Fruit fly (Drosophila melanogaster) whole organism, embryonic: ENCODE measurements around the gene CG15473.
A peak's percentile ranks its signal among the peaks of the same experiment; 100 is the strongest.

ENCODE experiments used
- Aef1 ChIP-seq: fragments of 200-800 bp; sonication (Bioruptor generic); IDR thresholded peaks from 3 replicates; pipeline ENCODE4 v1.3.6; 2022; ENCODE audit warnings: missing biosample characterization, missing genetic modification characterization
- B-H1 ChIP-seq: fragments of 200-800 bp; sonication (Bioruptor generic); IDR thresholded peaks from 3 replicates; pipeline ENCODE4 v1.3.6; 2022; ENCODE audit warnings: missing biosample characterization, missing genetic modification characterization
- CG10431 ChIP-seq: fragments of 200-800 bp; sonication (Bioruptor generic); optimal IDR thresholded peaks from 3 replicates; lab custom pipeline; 2018; ENCODE audit warnings: missing biosample characterization, mild to moderate bottlenecking, missing genetic modification characterization
- CG11085 ChIP-seq: fragments of 200-800 bp; sonication (Bioruptor generic); IDR thresholded peaks from 2 replicates; pipeline ENCODE4 v1.3.6; 2022; ENCODE audit warnings: missing biosample characterization, missing genetic modification characterization
- CG1233 ChIP-seq: fragments of 200-800 bp; sonication (Bioruptor generic); optimal IDR thresholded peaks from 4 replicates; lab custom pipeline; 2018; ENCODE audit warnings: missing biosample characterization, mild to moderate bottlenecking, missing genetic modification characterization
- CG13287 ChIP-seq: fragments of 200-800 bp; sonication (Bioruptor generic); IDR thresholded peaks from 2 replicates; pipeline ENCODE4 v1.3.6; 2022; ENCODE audit warnings: missing biosample characterization, missing genetic modification characterization; ENCODE audit not compliant: partially characterized antibody
- CG17328 ChIP-seq: fragments of 200-800 bp; sonication (Bioruptor generic); IDR thresholded peaks from 2 replicates; pipeline ENCODE4 v1.3.6; 2022; ENCODE audit warnings: missing biosample characterization, missing genetic modification characterization
- CG18599 ChIP-seq: fragments of 200-800 bp; sonication (Bioruptor generic); optimal IDR thresholded peaks from 3 replicates; lab custom pipeline; 2017; ENCODE audit warnings: missing biosample characterization, missing genetic modification characterization, mild to moderate bottlenecking, moderate library complexity, missing genetic modification reagents
- CG3065 ChIP-seq: fragments of 200-800 bp; sonication (Bioruptor generic); optimal IDR thresholded peaks from 2 replicates; lab custom pipeline; 2016; ENCODE audit warnings: missing biosample characterization, missing genetic modification characterization
- CG4282 ChIP-seq: fragments of 200-800 bp; sonication (Bioruptor generic); optimal IDR thresholded peaks from 2 replicates; lab custom pipeline; 2016; ENCODE audit warnings: missing biosample characterization, missing genetic modification characterization
- CG4328 ChIP-seq: fragments of 200-800 bp; sonication (Bioruptor generic); optimal IDR thresholded peaks from 3 replicates; lab custom pipeline; 2017; ENCODE audit warnings: missing biosample characterization, missing genetic modification reagents, missing genetic modification characterization
- CG7357 ChIP-seq: fragments of 200-800 bp; sonication (Bioruptor generic); IDR thresholded peaks from 3 replicates; pipeline ENCODE4 v1.3.6; 2022; ENCODE audit warnings: missing biosample characterization, missing genetic modification characterization
- CG7963 ChIP-seq: fragments of 200-800 bp; sonication (Bioruptor generic); IDR thresholded peaks from 3 replicates; pipeline ENCODE4 v1.3.6; 2022; ENCODE audit warnings: missing biosample characterization, missing genetic modification characterization; ENCODE audit not compliant: partially characterized antibody
- CG8944 ChIP-seq: fragments of 200-800 bp; sonication (Bioruptor generic); optimal IDR thresholded peaks from 3 replicates; lab custom pipeline; 2016; ENCODE audit warnings: missing biosample characterization, missing genetic modification characterization
- CG9797 ChIP-seq: fragments of 200-800 bp; sonication (Bioruptor generic); optimal IDR thresholded peaks from 3 replicates; lab custom pipeline; 2018; ENCODE audit warnings: missing biosample characterization, mild to moderate bottlenecking, missing genetic modification characterization
- Camta ChIP-seq: fragments of 200-800 bp; sonication (Bioruptor generic); optimal IDR thresholded peaks from 2 replicates; lab custom pipeline; 2016; ENCODE audit warnings: missing biosample characterization, missing genetic modification characterization
- CkIIα-i1 ChIP-seq: fragments of 200-800 bp; sonication (Bioruptor generic); IDR thresholded peaks from 2 replicates; pipeline ENCODE4 v1.3.6; 2022; ENCODE audit warnings: missing biosample characterization, missing genetic modification characterization
- CoRest ChIP-seq: fragments of 200-800 bp; sonication (Bioruptor generic); optimal IDR thresholded peaks from 3 replicates; lab custom pipeline; 2018; ENCODE audit warnings: missing biosample characterization, mild to moderate bottlenecking, missing genetic modification characterization, moderate library complexity
- D19A ChIP-seq: fragments of 200-800 bp; optimal IDR thresholded peaks from 3 replicates; lab custom pipeline; 2019; ENCODE audit warnings: missing biosample characterization, mild to moderate bottlenecking, missing genetic modification characterization, moderate library complexity
- Dad ChIP-seq: fragments of 200-800 bp; sonication (Bioruptor generic); optimal IDR thresholded peaks from 3 replicates; lab custom pipeline; 2016; ENCODE audit warnings: missing biosample characterization, missing genetic modification characterization
- Dek ChIP-seq: fragments of 200-800 bp; sonication (Bioruptor generic); optimal IDR thresholded peaks from 3 replicates; lab custom pipeline; 2019; ENCODE audit warnings: missing biosample characterization, mild to moderate bottlenecking, missing genetic modification characterization, moderate library complexity
- Dip3 ChIP-seq: fragments of 200-800 bp; sonication (Bioruptor generic); optimal IDR thresholded peaks from 3 replicates; lab custom pipeline; 2016; ENCODE audit warnings: missing biosample characterization, missing genetic modification characterization
- HLHmδ ChIP-seq: fragments of 200-800 bp; sonication (Bioruptor generic); optimal IDR thresholded peaks from 2 replicates; lab custom pipeline; 2018; ENCODE audit warnings: missing biosample characterization, mild to moderate bottlenecking, missing genetic modification characterization, moderate library complexity
- Hr39 ChIP-seq: fragments of >200 bp; optimal IDR thresholded peaks from 2 replicates; lab custom pipeline; 2017
- MTF-1 ChIP-seq: fragments of 200-800 bp; sonication (Bioruptor generic); optimal IDR thresholded peaks from 2 replicates; lab custom pipeline; 2018; ENCODE audit warnings: missing biosample characterization, mild to moderate bottlenecking, missing genetic modification characterization, borderline replicate concordance
- NC2α ChIP-seq: fragments of 200-800 bp; sonication (Bioruptor generic); optimal IDR thresholded peaks from 2 replicates; lab custom pipeline; 2016; ENCODE audit warnings: missing biosample characterization, missing genetic modification characterization
- Pdp1 ChIP-seq, 2 experiments: fragments of 200-800 bp; sonication (Bioruptor generic); optimal IDR thresholded peaks; 3 replicates each; lab custom pipeline; 2016; ENCODE audit warnings: missing biosample characterization in 2 of 2, missing genetic modification characterization in 2 of 2, mild to moderate bottlenecking in 1 of 2, moderate library complexity in 1 of 2
- Ravus ChIP-seq: fragments of 200-800 bp; sonication (Bioruptor generic); IDR thresholded peaks from 2 replicates; pipeline ENCODE4 v1.3.6; 2022; ENCODE audit warnings: missing biosample characterization, missing genetic modification characterization
- YL-1 ChIP-seq: fragments of 200-800 bp; sonication (Bioruptor generic); optimal IDR thresholded peaks from 3 replicates; lab custom pipeline; 2017; ENCODE audit warnings: missing biosample characterization, mild to moderate bottlenecking, missing genetic modification characterization
- aop ChIP-seq: fragments of 200-800 bp; sonication (Bioruptor generic); IDR thresholded peaks from 2 replicates; pipeline ENCODE4 v1.3.6; 2022; ENCODE audit warnings: missing biosample characterization, missing genetic modification characterization
- bab2 ChIP-seq: fragments of 200-800 bp; sonication (Bioruptor generic); optimal IDR thresholded peaks from 2 replicates; lab custom pipeline; 2016; ENCODE audit warnings: missing biosample characterization, missing genetic modification characterization
- bigmax ChIP-seq: fragments of 200-800 bp; sonication (Bioruptor generic); optimal IDR thresholded peaks from 2 replicates; lab custom pipeline; 2018; ENCODE audit warnings: missing biosample characterization, mild to moderate bottlenecking, missing genetic modification characterization
- caup ChIP-seq: fragments of 200-800 bp; sonication (Bioruptor generic); optimal IDR thresholded peaks from 3 replicates; lab custom pipeline; 2017; ENCODE audit warnings: missing biosample characterization, mild to moderate bottlenecking, missing genetic modification characterization, moderate library complexity; ENCODE audit not compliant: severe bottlenecking
- chinmo ChIP-seq: fragments of 200-800 bp; sonication (Bioruptor generic); IDR thresholded peaks from 4 replicates; pipeline ENCODE4 v1.3.6; 2022; ENCODE audit warnings: missing biosample characterization, missing genetic modification characterization; ENCODE audit not compliant: partially characterized antibody
- ewg ChIP-seq: fragments of 200-800 bp; sonication (Bioruptor generic); optimal IDR thresholded peaks from 3 replicates; lab custom pipeline; 2017; ENCODE audit warnings: mild to moderate bottlenecking, missing biosample characterization, missing genetic modification reagents, missing genetic modification characterization
- fd3F ChIP-seq: fragments of 200-800 bp; sonication (Bioruptor generic); optimal IDR thresholded peaks from 2 replicates; lab custom pipeline; 2018; ENCODE audit warnings: missing biosample characterization, mild to moderate bottlenecking, missing genetic modification characterization, moderate library complexity
- grn ChIP-seq: fragments of 200-800 bp; sonication (Bioruptor generic); optimal IDR thresholded peaks from 3 replicates; lab custom pipeline; 2017; ENCODE audit warnings: missing biosample characterization, missing genetic modification characterization
- lab ChIP-seq: fragments of 200-800 bp; sonication (Bioruptor generic); optimal IDR thresholded peaks from 3 replicates; lab custom pipeline; 2017; ENCODE audit warnings: missing biosample characterization, missing genetic modification characterization, mild to moderate bottlenecking, moderate library complexity, missing genetic modification reagents
- peb ChIP-seq: fragments of 200-800 bp; sonication (Bioruptor generic); IDR thresholded peaks from 2 replicates; pipeline ENCODE4 v1.3.6; 2022; ENCODE audit warnings: missing biosample characterization, missing genetic modification characterization
- pita ChIP-seq: fragments of 200-800 bp; sonication (Bioruptor generic); optimal IDR thresholded peaks from 2 replicates; lab custom pipeline; 2017; ENCODE audit warnings: missing biosample characterization, mild to moderate bottlenecking, missing genetic modification characterization
- psq ChIP-seq: fragments of 200-800 bp; sonication (Bioruptor generic); optimal IDR thresholded peaks from 2 replicates; lab custom pipeline; 2017; ENCODE audit warnings: missing biosample characterization, missing genetic modification characterization
- salm ChIP-seq: fragments of 200-800 bp; sonication (Bioruptor generic); optimal IDR thresholded peaks from 2 replicates; lab custom pipeline; 2018; ENCODE audit warnings: missing biosample characterization, mild to moderate bottlenecking, missing genetic modification characterization
- sens ChIP-seq: fragments of 200-800 bp; sonication (Bioruptor generic); peaks from one replicate; lab custom pipeline; 2016; ENCODE audit warnings: missing biosample characterization, missing genetic modification characterization
- so ChIP-seq: fragments of 200-800 bp; sonication (Bioruptor generic); IDR thresholded peaks from 3 replicates; pipeline ENCODE4 v1.3.6; 2022; ENCODE audit warnings: missing biosample characterization, missing genetic modification characterization
- tio ChIP-seq: fragments of 200-800 bp; sonication (Bioruptor generic); optimal IDR thresholded peaks from 2 replicates; lab custom pipeline; 2017; ENCODE audit warnings: missing biosample characterization, missing genetic modification characterization, inconsistent platforms
- toy ChIP-seq: fragments of 200-800 bp; sonication (Bioruptor generic); IDR thresholded peaks from 2 replicates; pipeline ENCODE4 v1.3.6; 2022; ENCODE audit warnings: missing biosample characterization, missing genetic modification characterization
- trh ChIP-seq: fragments of 200-800 bp; sonication (Bioruptor generic); optimal IDR thresholded peaks from 2 replicates; lab custom pipeline; 2016; ENCODE audit warnings: missing biosample characterization, missing genetic modification characterization
- tup ChIP-seq: fragments of 200-800 bp; sonication (Bioruptor generic); optimal IDR thresholded peaks from 2 replicates; lab custom pipeline; 2016; ENCODE audit warnings: missing biosample characterization, mild to moderate bottlenecking, missing genetic modification characterization, moderate library complexity
- twi ChIP-seq: fragments of 200-800 bp; optimal IDR thresholded peaks from 2 replicates; lab custom pipeline; 2019; ENCODE audit warnings: missing biosample characterization, mild to moderate bottlenecking, missing genetic modification characterization, moderate library complexity
- z ChIP-seq: fragments of 200-800 bp; sonication (Bioruptor generic); IDR thresholded peaks from 3 replicates; pipeline ENCODE4 v1.3.6; 2022; ENCODE audit warnings: missing biosample characterization, missing genetic modification characterization

CG15473 gene

dm6 chrX:4687778-4688399 is 33.6 kb upstream of the CG15473 start, which contains the start of gene ctp (continued):
- peak; percentile 65 for TF ChIP-seq lab (GFP tag; lab: Kevin White, UChicago)
- TF ChIP-seq twi (tag; lab: Kevin White, UChicago) = peak; percentile 21
- TF ChIP-seq D19A (tag; lab: Kevin White, UChicago) = peak; percentile 3
- TF ChIP-seq CG8944 = peak; percentile 38
- no peak for TF ChIP-seq bigmax (GFP tag; lab: Kevin White, UChicago)
- peak; percentile 76 for TF ChIP-seq CG13287 (GFP tag; lab: Robert Waterston, UW)
- no peak for TF ChIP-seq trh (GFP tag; lab: Kevin White, UChicago)
- peak; percentile 64; the same call in 2 of the 3 replicates for TF ChIP-seq CG7963
- no peak for TF ChIP-seq Ravus (GFP tag; lab: Robert Waterston, UW)
- TF ChIP-seq salm (tag; lab: Kevin White, UChicago) = no peak
- TF ChIP-seq Aef1 (GFP tag; lab: Robert Waterston, UW) = no peak
- TF ChIP-seq tio (GFP tag; lab: Kevin White, UChicago) = no peak
- no peak for TF ChIP-seq B-H1 (GFP tag; lab: Robert Waterston, UW)
- TF ChIP-seq so (GFP tag; lab: Robert Waterston, UW) = 0 out of 3 replicates have a peak, but pooled peaks have one; percentile 38
- peak; percentile 51 for TF ChIP-seq CoRest
- TF ChIP-seq CkIIα-i1 (GFP tag; lab: Robert Waterston, UW) = no peak
- TF ChIP-seq z = no peak
- peak; percentile 44 for TF ChIP-seq CG18599
- no peak for TF ChIP-seq peb (GFP tag; lab: Robert Waterston, UW)
- TF ChIP-seq HLHmδ = peak; percentile 28
- peak; percentile 91 for TF ChIP-seq sens (GFP tag; lab: Kevin White, UChicago)
- TF ChIP-seq CG7357 = no peak
- TF ChIP-seq CG3065 (GFP tag; lab: Kevin White, UChicago) = no peak
- no peak for TF ChIP-seq toy (GFP tag; lab: Robert Waterston, UW)
- TF ChIP-seq aop = no peak
- no peak for TF ChIP-seq tup (GFP tag; lab: Kevin White, UChicago)
- no peak for TF ChIP-seq NC2α
- TF ChIP-seq psq = no peak
- no peak for TF ChIP-seq grn (GFP tag; lab: Kevin White, UChicago)
- no peak for TF ChIP-seq Hr39 (lab: Kevin White, UChicago)
- TF ChIP-seq CG4328 = no peak
- TF ChIP-seq CG4282 = peak; percentile 48
- no peak for TF ChIP-seq Dad
- TF ChIP-seq fd3F = peak; percentile 8
- peak; percentile 34 for TF ChIP-seq MTF-1 (GFP tag; lab: Kevin White, UChicago)
- peak; percentile 9 for TF ChIP-seq CG10431 (GFP tag; lab: Kevin White, UChicago)
- no peak for TF ChIP-seq Dip3 (GFP tag; lab: Kevin White, UChicago)
- TF ChIP-seq Dek (tag; lab: Kevin White, UChicago) = no peak
- peak; percentile 11 for TF ChIP-seq CG9797 (GFP tag; lab: Kevin White, UChicago)
- TF ChIP-seq bab2 = peak; percentile 41
- no peak for TF ChIP-seq CG1233 (GFP tag; lab: Kevin White, UChicago)
- TF ChIP-seq caup (GFP tag; lab: Kevin White, UChicago) = no peak
- TF ChIP-seq CG17328 (GFP tag; lab: Robert Waterston, UW) = peak; percentile 38; the same call in 1 of the 2 replicates
- peak; percentile 48 to 61 for TF ChIP-seq Pdp1 (GFP tag; optimal IDR thresholded peaks at IDR 0.05; lab: Kevin White, UChicago)
- no peak for TF ChIP-seq ewg
- peak; percentile 84 for TF ChIP-seq YL-1 (GFP tag; lab: Kevin White, UChicago)
- TF ChIP-seq chinmo (GFP tag; lab: Robert Waterston, UW) = peak; percentile 77; the same call in 3 of the 4 replicates
- no peak for TF ChIP-seq Camta (GFP tag; lab: Kevin White, UChicago)
- TF ChIP-seq pita (GFP tag; lab: Kevin White, UChicago) = no peak
- no peak for TF ChIP-seq CG11085 (GFP tag; lab: Robert Waterston, UW)
